Fruit fly (Drosophila melanogaster) whole organism: ENCODE results near the gene Mnt.

Source experiments
- Dll ChIP-seq: fragments of >200 bp; optimal IDR thresholded peaks from 2 replicates; lab custom pipeline; 2017
- pan ChIP-seq: fragments of >200 bp; optimal IDR thresholded peaks from 2 replicates; lab custom pipeline; 2017

- no peak for TF ChIP-seq Dll (lab: Kevin White, UChicago)
- no peak for TF ChIP-seq pan
These were observed 78.9 kb downstream of the Mnt start for dm6 chrX:3750232-3751075.
